Fruit fly (Drosophila melanogaster) whole organism, embryonic: ENCODE measurements around the gene CG5068.
A peak's percentile ranks its signal among the peaks of the same experiment; 100 is the strongest.

Experiments
- Bgb ChIP-seq: fragments of 200-800 bp; sonication (Bioruptor generic); IDR thresholded peaks from 2 replicates; pipeline ENCODE4 v1.3.6; 2022; ENCODE audit warnings: missing biosample characterization, missing genetic modification characterization; ENCODE audit not compliant: partially characterized antibody
- C15 ChIP-seq: fragments of 200-800 bp; sonication (Bioruptor generic); IDR thresholded peaks from 3 replicates; pipeline ENCODE4 v1.3.6; 2022; ENCODE audit warnings: missing biosample characterization, missing genetic modification characterization
- CG10979 ChIP-seq: fragments of 200-800 bp; sonication (Bioruptor generic); optimal IDR thresholded peaks from 2 replicates; lab custom pipeline; 2018; ENCODE audit warnings: missing biosample characterization, mild to moderate bottlenecking, missing genetic modification characterization, moderate library complexity
- CG11456 ChIP-seq: fragments of 200-800 bp; sonication (Bioruptor generic); IDR thresholded peaks from 3 replicates; pipeline ENCODE4 v1.3.6; 2022; ENCODE audit warnings: missing biosample characterization, missing genetic modification characterization
- CG12769 ChIP-seq: fragments of 200-800 bp; sonication (Bioruptor generic); optimal IDR thresholded peaks from 2 replicates; lab custom pipeline; 2019; ENCODE audit warnings: missing biosample characterization, mild to moderate bottlenecking, missing genetic modification characterization, moderate library complexity
- CG13424 ChIP-seq: fragments of 200-800 bp; sonication (Bioruptor generic); optimal IDR thresholded peaks from 2 replicates; lab custom pipeline; 2019; ENCODE audit warnings: missing biosample characterization, mild to moderate bottlenecking, missing genetic modification characterization, moderate library complexity
- CG13894 ChIP-seq: fragments of 200-800 bp; sonication (Bioruptor generic); optimal IDR thresholded peaks from 3 replicates; lab custom pipeline; 2018; ENCODE audit warnings: missing biosample characterization, mild to moderate bottlenecking, missing genetic modification characterization, moderate library complexity
- CG14050 ChIP-seq: fragments of 200-800 bp; sonication (Bioruptor generic); IDR thresholded peaks from 3 replicates; pipeline ENCODE4 v1.3.6; 2022; ENCODE audit warnings: missing biosample characterization, missing genetic modification characterization
- CG15011 ChIP-seq: fragments of 200-800 bp; sonication (Bioruptor generic); optimal IDR thresholded peaks from 3 replicates; lab custom pipeline; 2018; ENCODE audit warnings: missing biosample characterization, mild to moderate bottlenecking, missing genetic modification characterization
- CG17802 ChIP-seq: fragments of 200-800 bp; sonication (Bioruptor generic); optimal IDR thresholded peaks from 2 replicates; lab custom pipeline; 2018; ENCODE audit warnings: missing biosample characterization, mild to moderate bottlenecking, missing genetic modification characterization, moderate library complexity
- CG17912 ChIP-seq: fragments of 200-800 bp; sonication (Bioruptor generic); optimal IDR thresholded peaks from 2 replicates; lab custom pipeline; 2018; ENCODE audit warnings: missing biosample characterization, mild to moderate bottlenecking, missing genetic modification characterization
- CG3065 ChIP-seq: fragments of 200-800 bp; sonication (Bioruptor generic); optimal IDR thresholded peaks from 2 replicates; lab custom pipeline; 2016; ENCODE audit warnings: missing biosample characterization, missing genetic modification characterization
- CG34376 ChIP-seq: fragments of 200-800 bp; sonication (Bioruptor generic); optimal IDR thresholded peaks from 2 replicates; lab custom pipeline; 2018; ENCODE audit warnings: missing biosample characterization, mild to moderate bottlenecking, missing genetic modification characterization
- CG42726 ChIP-seq: fragments of 200-800 bp; sonication (Bioruptor generic); IDR thresholded peaks from 2 replicates; pipeline ENCODE4 v1.3.6; 2022; ENCODE audit warnings: missing biosample characterization, missing genetic modification characterization; ENCODE audit not compliant: partially characterized antibody
- CG6654 ChIP-seq: fragments of 200-800 bp; sonication (Bioruptor generic); optimal IDR thresholded peaks from 2 replicates; lab custom pipeline; 2017; ENCODE audit warnings: missing biosample characterization, mild to moderate bottlenecking, missing genetic modification characterization
- CG6689 ChIP-seq: fragments of 200-800 bp; sonication (Bioruptor generic); IDR thresholded peaks from 2 replicates; pipeline ENCODE4 v1.3.6; 2022; ENCODE audit warnings: missing biosample characterization, missing genetic modification characterization
- CG7928 ChIP-seq: fragments of 200-800 bp; sonication (Bioruptor generic); optimal IDR thresholded peaks from 2 replicates; lab custom pipeline; 2017; ENCODE audit warnings: missing biosample characterization, mild to moderate bottlenecking, missing genetic modification characterization
- CG7963 ChIP-seq: fragments of 200-800 bp; sonication (Bioruptor generic); IDR thresholded peaks from 3 replicates; pipeline ENCODE4 v1.3.6; 2022; ENCODE audit warnings: missing biosample characterization, missing genetic modification characterization; ENCODE audit not compliant: partially characterized antibody
- CG8944 ChIP-seq: fragments of 200-800 bp; sonication (Bioruptor generic); optimal IDR thresholded peaks from 3 replicates; lab custom pipeline; 2016; ENCODE audit warnings: missing biosample characterization, missing genetic modification characterization
- CG9797 ChIP-seq: fragments of 200-800 bp; sonication (Bioruptor generic); optimal IDR thresholded peaks from 3 replicates; lab custom pipeline; 2018; ENCODE audit warnings: missing biosample characterization, mild to moderate bottlenecking, missing genetic modification characterization
- CG9932 ChIP-seq: fragments of 200-800 bp; sonication (Bioruptor generic); IDR thresholded peaks from 2 replicates; pipeline ENCODE4 v1.3.6; 2022; ENCODE audit warnings: missing biosample characterization, missing genetic modification characterization
- Dek ChIP-seq: fragments of 200-800 bp; sonication (Bioruptor generic); optimal IDR thresholded peaks from 3 replicates; lab custom pipeline; 2019; ENCODE audit warnings: missing biosample characterization, mild to moderate bottlenecking, missing genetic modification characterization, moderate library complexity
- ERR ChIP-seq: fragments of 200-800 bp; sonication (Bioruptor generic); optimal IDR thresholded peaks from 2 replicates; lab custom pipeline; 2016; ENCODE audit warnings: missing biosample characterization, missing genetic modification characterization
- Eip74EF ChIP-seq, 2 experiments: fragments of 200-800 bp in 1 of 2; fragments of >200 bp in 1 of 2; sonication (Bioruptor generic) in 1 of 2; optimal IDR thresholded peaks; 2 replicates each; lab custom pipeline; 2017 to 2019; ENCODE audit warnings: missing biosample characterization in 2 of 2, missing genetic modification characterization in 2 of 2, mild to moderate bottlenecking in 1 of 2, moderate library complexity in 1 of 2
- Lim3 ChIP-seq: fragments of 200-800 bp; sonication (Bioruptor generic); IDR thresholded peaks from 2 replicates; pipeline ENCODE4 v1.3.6; 2022; ENCODE audit warnings: missing biosample characterization, missing genetic modification characterization
- Lpt ChIP-seq: fragments of >200 bp; optimal IDR thresholded peaks from 2 replicates; lab custom pipeline; 2018; ENCODE audit warnings: missing biosample characterization, missing genetic modification characterization
- MBD-R2 ChIP-seq: fragments of 200-800 bp; sonication (Bioruptor generic); IDR thresholded peaks from 2 replicates; pipeline ENCODE4 v1.3.6; 2022; ENCODE audit warnings: missing biosample characterization, missing genetic modification characterization
- Med ChIP-seq: fragments of 200-800 bp; sonication (Bioruptor generic); peaks from one replicate; lab custom pipeline; 2016; ENCODE audit warnings: missing biosample characterization, missing genetic modification characterization, mild to moderate bottlenecking, inconsistent platforms, moderate library complexity
- Ssrp ChIP-seq: fragments of 200-800 bp; sonication (Bioruptor generic); optimal IDR thresholded peaks from 2 replicates; lab custom pipeline; 2018; ENCODE audit warnings: missing biosample characterization, mild to moderate bottlenecking, missing genetic modification characterization, moderate library complexity
- ap ChIP-seq: fragments of 200-800 bp; sonication (Bioruptor generic); IDR thresholded peaks from 2 replicates; pipeline ENCODE4 v1.3.6; 2022; ENCODE audit warnings: missing biosample characterization, missing genetic modification characterization
- bbx ChIP-seq: fragments of 200-800 bp; sonication (Bioruptor generic); IDR thresholded peaks from 2 replicates; pipeline ENCODE4 v1.3.6; 2022; ENCODE audit warnings: missing biosample characterization, missing genetic modification characterization; ENCODE audit not compliant: partially characterized antibody
- bsh ChIP-seq, 2 experiments: fragments of 200-800 bp; sonication (Bioruptor generic); optimal IDR thresholded peaks; 2 replicates each; lab custom pipeline; 2017 to 2018; ENCODE audit warnings: mild to moderate bottlenecking in 2 of 2, missing biosample characterization in 2 of 2, missing genetic modification characterization in 2 of 2, moderate library complexity in 1 of 2
- danr ChIP-seq: fragments of 200-800 bp; sonication (Bioruptor generic); IDR thresholded peaks from 2 replicates; pipeline ENCODE4 v1.3.6; 2022; ENCODE audit warnings: missing biosample characterization, missing genetic modification characterization
- exex ChIP-seq: fragments of 200-800 bp; sonication (Bioruptor generic); optimal IDR thresholded peaks from 4 replicates; lab custom pipeline; 2018; ENCODE audit warnings: missing biosample characterization, mild to moderate bottlenecking, missing genetic modification characterization, moderate library complexity
- fd64A ChIP-seq: fragments of 200-800 bp; sonication (Bioruptor generic); optimal IDR thresholded peaks from 3 replicates; lab custom pipeline; 2018; ENCODE audit warnings: missing biosample characterization, mild to moderate bottlenecking, missing genetic modification characterization
- fu2 ChIP-seq: fragments of 200-800 bp; sonication (Bioruptor generic); optimal IDR thresholded peaks from 2 replicates; lab custom pipeline; 2016; ENCODE audit warnings: missing biosample characterization, missing genetic modification characterization
- ham ChIP-seq: fragments of 200-800 bp; sonication (Bioruptor generic); IDR thresholded peaks from 2 replicates; pipeline ENCODE4 v1.3.6; 2022; ENCODE audit warnings: missing biosample characterization, missing genetic modification characterization
- hbn ChIP-seq: fragments of 200-800 bp; sonication (Bioruptor generic); IDR thresholded peaks from 2 replicates; pipeline ENCODE4 v1.3.6; 2022; ENCODE audit warnings: missing biosample characterization, missing genetic modification characterization; ENCODE audit not compliant: partially characterized antibody
- mld ChIP-seq: fragments of 200-800 bp; sonication (Bioruptor generic); IDR thresholded peaks from 3 replicates; pipeline ENCODE4 v1.3.6; 2022; ENCODE audit warnings: missing biosample characterization, missing genetic modification characterization; ENCODE audit not compliant: partially characterized antibody
- nerfin-1 ChIP-seq: fragments of 200-800 bp; sonication (Bioruptor generic); optimal IDR thresholded peaks from 3 replicates; lab custom pipeline; 2019; ENCODE audit warnings: missing biosample characterization, mild to moderate bottlenecking, missing genetic modification characterization, moderate library complexity
- pum ChIP-seq: fragments of 200-800 bp; sonication (Bioruptor generic); optimal IDR thresholded peaks from 2 replicates; lab custom pipeline; 2016; ENCODE audit warnings: missing biosample characterization, missing genetic modification characterization
- pzg ChIP-seq: fragments of 200-800 bp; sonication (Bioruptor generic); optimal IDR thresholded peaks from 3 replicates; lab custom pipeline; 2018; ENCODE audit warnings: missing biosample characterization, mild to moderate bottlenecking, missing genetic modification characterization, moderate library complexity
- schlank ChIP-seq: fragments of 200-800 bp; sonication (Bioruptor generic); optimal IDR thresholded peaks from 2 replicates; lab custom pipeline; 2018; ENCODE audit warnings: missing biosample characterization, mild to moderate bottlenecking, missing genetic modification characterization
- sd ChIP-seq: fragments of 200-800 bp; sonication (Bioruptor generic); optimal IDR thresholded peaks from 3 replicates; lab custom pipeline; 2018; ENCODE audit warnings: missing biosample characterization, mild to moderate bottlenecking, missing genetic modification characterization, moderate library complexity
- shn ChIP-seq: fragments of 200-800 bp; sonication (Bioruptor generic); optimal IDR thresholded peaks from 3 replicates; lab custom pipeline; 2016; ENCODE audit warnings: missing biosample characterization, missing genetic modification characterization
- unpg ChIP-seq: fragments of 200-800 bp; sonication (Bioruptor generic); optimal IDR thresholded peaks from 3 replicates; lab custom pipeline; 2018; ENCODE audit warnings: missing biosample characterization, mild to moderate bottlenecking, missing genetic modification characterization, moderate library complexity
- vnd ChIP-seq: fragments of 200-800 bp; sonication (Bioruptor generic); IDR thresholded peaks from 3 replicates; pipeline ENCODE4 v1.3.6; 2022; ENCODE audit warnings: missing biosample characterization, missing genetic modification characterization; ENCODE audit not compliant: partially characterized antibody

Gene CG5068

DNA sequence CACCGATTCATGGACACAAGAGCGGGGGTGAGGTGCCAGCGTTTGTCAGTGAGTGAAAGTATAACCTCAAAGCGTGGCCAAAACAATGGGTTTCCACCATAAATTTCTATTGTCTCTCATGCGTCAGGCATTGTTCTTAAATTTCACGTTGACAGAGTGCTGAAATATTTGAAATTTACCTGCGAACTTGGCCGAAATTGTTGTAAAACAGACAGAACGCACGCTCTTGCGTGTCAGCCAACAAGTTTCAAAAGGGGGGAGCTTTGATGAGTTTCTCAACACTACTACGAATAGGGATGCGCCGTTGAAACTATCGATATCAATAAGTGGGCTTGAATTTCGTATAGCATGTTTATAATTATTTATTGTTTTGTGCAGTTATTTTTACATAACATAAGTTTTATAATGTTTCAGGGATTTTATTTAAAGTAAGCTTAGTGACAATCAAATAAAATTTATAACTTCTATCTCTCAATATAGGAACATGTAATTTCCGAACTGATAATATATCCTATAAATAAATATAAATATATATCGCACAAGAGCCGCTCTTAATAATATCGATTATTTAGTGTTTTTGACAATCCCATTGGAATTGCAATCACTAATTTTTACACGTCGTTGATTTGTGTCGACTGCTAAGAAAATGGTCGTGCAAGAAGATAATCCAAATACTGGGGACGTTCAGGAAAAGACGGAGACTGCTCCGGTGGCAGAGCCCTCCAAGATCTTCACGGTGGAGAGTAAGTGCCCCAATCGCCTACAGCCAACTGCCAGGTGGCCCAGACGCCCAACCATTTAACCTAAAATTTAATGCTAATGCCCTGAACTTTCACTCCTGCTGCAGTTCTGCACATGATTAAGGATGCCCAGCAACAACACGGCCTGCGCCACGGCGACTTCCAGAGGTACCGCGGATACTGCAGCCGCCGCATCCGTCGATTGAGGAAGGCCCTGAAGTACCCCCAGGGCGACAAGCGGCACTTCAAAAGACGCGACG is 11.7 kb upstream of the CG5068 start, which contains the start of the genes pix and Srp68 (continued):
- TF ChIP-seq CG13424 (tag; lab: Kevin White, UChicago) = peak; percentile 75
- peak; percentile 54; the same call in 1 of the 3 replicates for TF ChIP-seq mld (GFP tag; lab: Robert Waterston, UW)
- TF ChIP-seq pum (GFP tag; lab: Kevin White, UChicago) = peak; percentile 9
- TF ChIP-seq CG12769 = no peak
- TF ChIP-seq CG11456 = no peak
- peak; percentile 82 for TF ChIP-seq Med (GFP tag; lab: Kevin White, UChicago)
- no peak for TF ChIP-seq bbx
- TF ChIP-seq ERR = no peak
- TF ChIP-seq exex (tag; lab: Kevin White, UChicago) = peak; percentile 44
- no peak for TF ChIP-seq CG17802 (tag; lab: Kevin White, UChicago)
- TF ChIP-seq Lim3 = no peak
- no peak for TF ChIP-seq Eip74EF (GFP tag; optimal IDR thresholded peaks at IDR 0.05; lab: Kevin White, UChicago)
- no peak for TF ChIP-seq CG13894 (tag; lab: Kevin White, UChicago)
- TF ChIP-seq CG3065 = no peak
- no peak for TF ChIP-seq CG7963 (GFP tag; lab: Robert Waterston, UW)
- TF ChIP-seq danr (GFP tag; lab: Robert Waterston, UW) = no peak
- TF ChIP-seq CG9797 (GFP tag; lab: Kevin White, UChicago) = peak; percentile 30
- TF ChIP-seq ap = no peak
- TF ChIP-seq CG34376 = peak; percentile 30
- no peak for TF ChIP-seq CG6654 (GFP tag; lab: Kevin White, UChicago)
- TF ChIP-seq CG42726 (GFP tag; lab: Robert Waterston, UW) = no peak
- no peak for TF ChIP-seq fd64A
- peak; percentile 60 for TF ChIP-seq Dek (tag; lab: Kevin White, UChicago)
- peak in 1 of 2 experiments; percentile 36 for TF ChIP-seq bsh (GFP tag; optimal IDR thresholded peaks at IDR 0.05; lab: Kevin White, UChicago)
- no peak for TF ChIP-seq unpg (GFP tag; lab: Kevin White, UChicago)
- TF ChIP-seq shn (GFP tag; lab: Kevin White, UChicago) = peak; percentile 16
- TF ChIP-seq hbn (GFP tag; lab: Robert Waterston, UW) = peak; percentile 78; the same call in 1 of the 2 replicates
- no peak for TF ChIP-seq ham (GFP tag; lab: Robert Waterston, UW)
- no peak for TF ChIP-seq CG14050 (GFP tag; lab: Robert Waterston, UW)
- no peak for TF ChIP-seq sd (tag; lab: Kevin White, UChicago)
- TF ChIP-seq MBD-R2 (GFP tag; lab: Robert Waterston, UW) = peak; percentile 72
- peak; percentile 26 for TF ChIP-seq CG17912 (GFP tag; lab: Kevin White, UChicago)
- no peak for TF ChIP-seq schlank (tag; lab: Kevin White, UChicago)
- TF ChIP-seq CG10979 (tag; lab: Kevin White, UChicago) = peak; percentile 42
- TF ChIP-seq CG15011 (GFP tag; lab: Kevin White, UChicago) = no peak
- no peak for TF ChIP-seq CG8944 (GFP tag; lab: Kevin White, UChicago)
- TF ChIP-seq vnd (GFP tag; lab: Robert Waterston, UW) = peak; percentile 87
- TF ChIP-seq Bgb = peak; percentile 47; the same call in 1 of the 2 replicates
- no peak for TF ChIP-seq C15 (GFP tag; lab: Robert Waterston, UW)
- peak; percentile 18 for TF ChIP-seq CG7928 (GFP tag; lab: Kevin White, UChicago)
- TF ChIP-seq pzg (GFP tag; lab: Kevin White, UChicago) = peak; percentile 45
- peak; percentile 77 for TF ChIP-seq CG9932 (GFP tag; lab: Robert Waterston, UW)
- peak; percentile 36 for TF ChIP-seq fu2 (GFP tag; lab: Kevin White, UChicago)
- TF ChIP-seq CG6689 (GFP tag; lab: Robert Waterston, UW) = no peak
- no peak for TF ChIP-seq Lpt (GFP tag; lab: Kevin White, UChicago)
- peak; percentile 63 for TF ChIP-seq nerfin-1 (tag; lab: Kevin White, UChicago)
- TF ChIP-seq Ssrp = peak; percentile 34
